Worm (Caenorhabditis elegans) whole organism, L3 larva: ENCODE data around the gene acbp-8.

ENCODE experiments used
- ZK546.5 ChIP-seq: sonication (generic microtip); optimal IDR thresholded peaks from 2 replicates; lab custom pipeline; 2017; ENCODE audit warnings: missing biosample characterization, missing genetic modification characterization
- ceh-28 ChIP-seq: fragments of 150-350 bp; optimal IDR thresholded peaks from 2 replicates; lab custom pipeline; 2014; ENCODE audit warnings: missing biosample characterization, missing genetic modification reagents, missing genetic modification characterization
- ceh-82 ChIP-seq: fragments of 150-350 bp; optimal IDR thresholded peaks from 2 replicates; lab custom pipeline; 2014; ENCODE audit warnings: missing biosample characterization, missing genetic modification characterization
- daf-12 ChIP-seq: fragments of 150-350 bp; optimal IDR thresholded peaks from 2 replicates; lab custom pipeline; 2014; ENCODE audit warnings: missing biosample characterization, missing genetic modification reagents, missing genetic modification characterization
- elt-1 ChIP-seq: fragments of 150-350 bp; optimal IDR thresholded peaks from 2 replicates; lab custom pipeline; 2014; ENCODE audit warnings: missing biosample characterization, missing genetic modification characterization
- elt-2 ChIP-seq: sonication (generic microtip); optimal IDR thresholded peaks from 2 replicates; lab custom pipeline; 2016; ENCODE audit warnings: missing genetic modification reagents, mild to moderate bottlenecking, missing genetic modification characterization, missing compliant biosample characterization
- eor-1 ChIP-seq, 2 experiments: fragments of 150-350 bp; optimal IDR thresholded peaks; 2 replicates each; lab custom pipeline; 2014 to 2018; ENCODE audit warnings: missing biosample characterization in 2 of 2, missing genetic modification characterization in 2 of 2
- fkh-10 ChIP-seq: sonication (generic microtip); optimal IDR thresholded peaks from 2 replicates; lab custom pipeline; 2017; ENCODE audit warnings: missing biosample characterization, missing genetic modification reagents, missing genetic modification characterization
- fkh-2 ChIP-seq: fragments of 150-350 bp; optimal IDR thresholded peaks from 2 replicates; lab custom pipeline; 2014; ENCODE audit warnings: missing biosample characterization, missing genetic modification reagents, missing genetic modification characterization
- hmg-11 ChIP-seq: sonication (generic microtip); optimal IDR thresholded peaks from 2 replicates; lab custom pipeline; 2016; ENCODE audit warnings: missing genetic modification characterization, missing compliant biosample characterization
- jun-1 ChIP-seq: fragments of 150-350 bp; optimal IDR thresholded peaks from 2 replicates; lab custom pipeline; 2014; ENCODE audit warnings: missing biosample characterization, missing genetic modification reagents, missing genetic modification characterization
- lin-15B ChIP-seq: fragments of 150-350 bp; optimal IDR thresholded peaks from 2 replicates; lab custom pipeline; 2014; ENCODE audit warnings: missing biosample characterization, missing genetic modification characterization
- lsy-12 ChIP-seq: sonication (generic microtip); optimal IDR thresholded peaks from 2 replicates; lab custom pipeline; 2016; ENCODE audit warnings: mild to moderate bottlenecking, missing genetic modification characterization, missing compliant biosample characterization
- mdl-1 ChIP-seq: fragments of 150-350 bp; optimal IDR thresholded peaks from 2 replicates; lab custom pipeline; 2014; ENCODE audit warnings: missing biosample characterization, missing genetic modification characterization
- nfya-1 ChIP-seq: sonication (generic microtip); optimal IDR thresholded peaks from 2 replicates; lab custom pipeline; 2017; ENCODE audit warnings: missing genetic modification characterization, mild to moderate bottlenecking, missing compliant biosample characterization, antibody characterized with exemption, moderate library complexity; ENCODE audit not compliant: insufficient read depth
- nhr-11 ChIP-seq: fragments of 150-350 bp; optimal IDR thresholded peaks from 2 replicates; lab custom pipeline; 2014; ENCODE audit warnings: missing biosample characterization, missing genetic modification characterization
- nhr-12 ChIP-seq: fragments of 150-350 bp; optimal IDR thresholded peaks from 2 replicates; lab custom pipeline; 2014; ENCODE audit warnings: missing biosample characterization, missing genetic modification characterization
- nhr-23 ChIP-seq: fragments of 150-350 bp; optimal IDR thresholded peaks from 2 replicates; lab custom pipeline; 2014; ENCODE audit warnings: missing biosample characterization, missing genetic modification reagents, missing genetic modification characterization
- nhr-237 ChIP-seq: fragments of 150-350 bp; optimal IDR thresholded peaks from 2 replicates; lab custom pipeline; 2014; ENCODE audit warnings: missing biosample characterization, missing genetic modification characterization
- nhr-25 ChIP-seq: sonication (generic microtip); optimal IDR thresholded peaks from 2 replicates; lab custom pipeline; 2017; ENCODE audit warnings: missing biosample characterization, missing genetic modification characterization
- nhr-28 ChIP-seq: fragments of 150-350 bp; optimal IDR thresholded peaks from 2 replicates; lab custom pipeline; 2014; ENCODE audit warnings: missing biosample characterization, missing genetic modification characterization
- nhr-43 ChIP-seq: sonication (generic microtip); optimal IDR thresholded peaks from 2 replicates; lab custom pipeline; 2016; ENCODE audit warnings: mild to moderate bottlenecking, missing genetic modification characterization, missing compliant biosample characterization; ENCODE audit not compliant: poor library complexity, severe bottlenecking
- nhr-67 ChIP-seq: fragments of 150-350 bp; optimal IDR thresholded peaks from 2 replicates; lab custom pipeline; 2014; ENCODE audit warnings: missing biosample characterization, missing genetic modification characterization
- nhr-76 ChIP-seq: fragments of 150-350 bp; sonication (generic microtip); optimal IDR thresholded peaks from 5 replicates; lab custom pipeline; 2014; ENCODE audit warnings: missing biosample characterization, missing genetic modification characterization
- nhr-77 ChIP-seq: fragments of 150-350 bp; optimal IDR thresholded peaks from 2 replicates; lab custom pipeline; 2014; ENCODE audit warnings: missing biosample characterization, missing genetic modification characterization
- pha-4 ChIP-seq: fragments of 150-350 bp; optimal IDR thresholded peaks from 2 replicates; lab custom pipeline; 2014; ENCODE audit warnings: missing biosample characterization, missing genetic modification reagents, missing genetic modification characterization
- pqm-1 ChIP-seq: fragments of 150-350 bp; optimal IDR thresholded peaks from 2 replicates; lab custom pipeline; 2017; ENCODE audit warnings: missing biosample characterization, missing genetic modification characterization, inconsistent platforms
- sea-2 ChIP-seq: fragments of 150-350 bp; sonication (generic microtip); optimal IDR thresholded peaks from 4 replicates; lab custom pipeline; 2014; ENCODE audit warnings: missing biosample characterization, missing genetic modification reagents, missing genetic modification characterization
- skn-1 ChIP-seq: fragments of 150-350 bp; optimal IDR thresholded peaks from 2 replicates; lab custom pipeline; 2014; ENCODE audit warnings: missing biosample characterization, missing genetic modification characterization
- snpc-4 ChIP-seq: fragments of 150-350 bp; optimal IDR thresholded peaks from 2 replicates; lab custom pipeline; 2014; ENCODE audit warnings: missing biosample characterization, missing genetic modification characterization
- tbx-2 ChIP-seq: sonication (generic microtip); optimal IDR thresholded peaks from 2 replicates; lab custom pipeline; 2016; ENCODE audit warnings: mild to moderate bottlenecking, missing genetic modification characterization, missing compliant biosample characterization
- zag-1 ChIP-seq: fragments of 150-350 bp; optimal IDR thresholded peaks from 2 replicates; lab custom pipeline; 2014; ENCODE audit warnings: missing biosample characterization, missing genetic modification characterization
- ztf-11 ChIP-seq: fragments of 150-350 bp; optimal IDR thresholded peaks from 2 replicates; lab custom pipeline; 2014; ENCODE audit warnings: missing biosample characterization, missing genetic modification characterization
- ztf-4 ChIP-seq: fragments of 150-350 bp; optimal IDR thresholded peaks from 2 replicates; lab custom pipeline; 2014; ENCODE audit warnings: missing biosample characterization, missing genetic modification characterization

Gene acbp-8

ce11 chrIII:2656168-2656567, 27.4 kb downstream of the acbp-8 start:
- no peak for TF ChIP-seq zag-1 (tag; lab: Kevin White, UChicago)
- no peak for TF ChIP-seq nhr-77 (tag; lab: Kevin White, UChicago)
- no peak for TF ChIP-seq daf-12 (tag; lab: Kevin White, UChicago)
- TF ChIP-seq nhr-23 (tag; lab: Kevin White, UChicago): peak; percentile 10
- TF ChIP-seq nhr-67 (tag; lab: Kevin White, UChicago): no peak
- no peak for TF ChIP-seq elt-1 (tag; lab: Kevin White, UChicago)
- TF ChIP-seq hmg-11 (tag; lab: Kevin White, UChicago): peak; percentile 27
- TF ChIP-seq nhr-25: peak; percentile 29

ce11 chrIII:2657783-2658182, 29.0 kb downstream of the acbp-8 start, which contains the start of gene let-805:
Gene let-805 (plus strand): TSS chrIII:2658083.
- no peak for TF ChIP-seq zag-1 (tag; lab: Kevin White, UChicago)
- no peak for TF ChIP-seq pha-4 (tag; lab: Kevin White, UChicago)
- TF ChIP-seq ztf-4 (tag; lab: Kevin White, UChicago): no peak
- TF ChIP-seq sea-2 (GFP tag; lab: Kevin White, UChicago): no peak
- TF ChIP-seq nhr-11 (tag; lab: Kevin White, UChicago): no peak
- TF ChIP-seq daf-12 (tag; lab: Kevin White, UChicago): no peak
- no peak for TF ChIP-seq elt-2 (tag; lab: Kevin White, UChicago)
- no peak for TF ChIP-seq nhr-237 (tag; lab: Kevin White, UChicago)
- no peak for TF ChIP-seq nhr-12 (tag; lab: Kevin White, UChicago)
- no peak for TF ChIP-seq snpc-4 (tag; lab: Kevin White, UChicago)
- TF ChIP-seq skn-1 (tag; lab: Kevin White, UChicago): no peak
- no peak for TF ChIP-seq nhr-76
- no peak for TF ChIP-seq nhr-43
- TF ChIP-seq nhr-23 (tag; lab: Kevin White, UChicago): no peak
- TF ChIP-seq eor-1 (tag; optimal IDR thresholded peaks at IDR 0.05; lab: Kevin White, UChicago): no peak

DNA sequence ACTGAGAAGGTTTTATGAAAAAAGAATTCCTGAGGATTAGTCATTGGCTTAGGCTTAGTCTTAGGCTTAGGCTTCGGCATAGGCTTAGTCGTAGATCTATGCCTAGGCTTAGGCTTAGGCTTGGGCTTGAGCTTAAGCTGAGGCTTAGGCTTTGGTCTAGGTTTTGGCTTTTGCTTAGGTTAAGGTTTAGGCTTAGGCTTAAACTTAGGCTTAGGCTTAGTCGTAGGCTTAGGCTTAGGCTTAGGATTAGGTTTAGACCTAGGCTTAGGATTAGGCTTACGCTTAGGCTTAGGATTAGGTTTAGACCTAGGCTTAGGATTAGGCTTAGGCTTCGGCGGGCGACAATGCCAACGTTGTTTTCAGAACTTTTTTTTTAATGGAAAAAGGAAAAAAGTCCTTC, 46.6 kb downstream of the acbp-8 start:
- TF ChIP-seq nhr-77 (tag; lab: Kevin White, UChicago) (no peak), nhr-43 (no peak), ZK546.5 (tag; lab: Kevin White, UChicago) (no peak), lsy-12 (tag; lab: Kevin White, UChicago) (no peak), pqm-1 (tag; lab: Kevin White, UChicago) (no peak), mdl-1 (tag; lab: Kevin White, UChicago) (no peak), nfya-1 (no peak), nhr-28 (tag; lab: Kevin White, UChicago) (no peak), nhr-237 (tag; lab: Kevin White, UChicago) (no peak), hmg-11 (tag; lab: Kevin White, UChicago) (no peak), daf-12 (tag; lab: Kevin White, UChicago) (no peak), ztf-4 (tag; lab: Kevin White, UChicago) (no peak)

- TF ChIP-seq pqm-1 (tag; lab: Kevin White, UChicago): peak; percentile 17
- no peak for TF ChIP-seq eor-1 (tag; optimal IDR thresholded peaks at IDR 0.05; lab: Kevin White, UChicago)
- TF ChIP-seq elt-2 (tag; lab: Kevin White, UChicago): peak; percentile 48
- TF ChIP-seq, all 47 proteins: peak for 2
These were observed 47.3 kb downstream of the acbp-8 start for ce11 chrIII:2676097-2676496.

- TF ChIP-seq lin-15B (tag; lab: Kevin White, UChicago) (no peak), elt-1 (tag; lab: Kevin White, UChicago) (no peak), nhr-67 (tag; lab: Kevin White, UChicago) (no peak), ceh-82 (no peak), daf-12 (tag; lab: Kevin White, UChicago) (no peak), ztf-11 (tag; lab: Kevin White, UChicago) (no peak), tbx-2 (tag; lab: Kevin White, UChicago) (no peak), jun-1 (tag; lab: Kevin White, UChicago) (no peak), fkh-10 (no peak), pha-4 (tag; lab: Kevin White, UChicago) (no peak), zag-1 (tag; lab: Kevin White, UChicago) (no peak), snpc-4 (tag; lab: Kevin White, UChicago) (no peak), nhr-77 (tag; lab: Kevin White, UChicago) (no peak), ceh-28 (tag; lab: Kevin White, UChicago) (no peak), fkh-2 (tag; lab: Kevin White, UChicago) (no peak)
These were observed 49.2 kb downstream of the acbp-8 start for ce11 chrIII:2678017-2678416.
